Fruit fly (Drosophila melanogaster): ENCODE measurements around the gene CG42597.
A peak's percentile ranks its signal among the peaks of the same experiment; 100 is the strongest.

CG42597 gene

DNA sequence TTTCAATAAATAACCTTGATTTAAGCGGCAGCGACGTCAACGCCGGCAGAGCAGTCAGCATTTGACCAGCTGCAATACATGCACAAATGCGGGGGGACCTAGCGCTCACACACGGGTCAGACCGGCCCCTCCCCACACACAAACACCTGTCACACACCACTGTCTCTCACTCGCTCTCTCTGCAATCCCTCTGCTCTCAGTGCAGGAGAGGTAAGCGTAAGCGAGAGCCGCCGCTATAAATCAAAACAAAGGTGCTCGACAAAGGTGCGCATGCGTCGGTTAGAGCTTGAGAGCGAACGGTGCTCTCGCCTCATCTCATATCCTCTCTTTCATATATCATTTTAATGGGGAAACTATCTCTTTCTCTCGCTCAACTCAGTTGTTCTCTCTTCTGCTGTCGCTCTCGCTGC lies 46.3 kb downstream of the CG42597 start, which contains the start of gene tio:
Gene tio, plus strand, starts transcription at position 348 of the 410 bp plus-strand sequence.
- TF ChIP-seq Sin3A (optimal IDR thresholded peaks at IDR 0.05) (no peak), insv (optimal IDR thresholded peaks at IDR 0.05) (peak; percentile 68), psq (optimal IDR thresholded peaks at IDR 0.05) (no peak)

DNA sequence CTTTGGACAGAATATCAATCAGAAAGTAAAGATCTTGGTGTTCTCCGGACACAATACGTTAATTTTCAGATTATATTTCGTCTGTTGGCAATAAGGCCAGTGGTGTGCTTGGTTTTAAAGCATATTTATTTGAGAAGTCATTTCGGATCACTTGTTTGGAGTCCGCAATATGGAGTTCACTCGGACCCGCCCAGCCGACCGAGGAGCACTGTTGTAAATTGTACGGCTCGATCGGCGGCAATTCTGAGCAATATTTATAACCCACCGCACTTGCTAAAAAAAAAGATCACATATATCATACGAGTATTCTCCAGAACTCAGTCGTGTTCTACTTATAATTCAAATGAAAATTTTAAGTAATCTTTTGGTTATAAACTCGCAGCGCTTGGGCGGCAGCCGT lies 50.3 kb downstream of the CG42597 start, which contains the start of gene CG31693:
Gene CG31693, plus strand, starts transcription at position 301 of the 400 bp plus-strand sequence.
- TF ChIP-seq ttk (optimal IDR thresholded peaks at IDR 0.05) (no peak), insv (optimal IDR thresholded peaks at IDR 0.05) (no peak), psq (optimal IDR thresholded peaks at IDR 0.05) (no peak), Myc (optimal IDR thresholded peaks at IDR 0.05) (no peak)

Data from Kc167 (cell line).